Fruit fly (Drosophila melanogaster) whole organism, embryonic: Measurements from ENCODE around the gene Ripalpha.
A peak's percentile ranks its signal among the peaks of the same experiment; 100 is the strongest.

Experiments used
- Ada2b ChIP-seq: fragments of 200-800 bp; sonication (Bioruptor generic); IDR thresholded peaks from 2 replicates; pipeline ENCODE4 v1.3.6; 2022; ENCODE audit warnings: missing biosample characterization, missing genetic modification characterization
- Bgb ChIP-seq: fragments of 200-800 bp; sonication (Bioruptor generic); IDR thresholded peaks from 2 replicates; pipeline ENCODE4 v1.3.6; 2022; ENCODE audit warnings: missing biosample characterization, missing genetic modification characterization; ENCODE audit not compliant: partially characterized antibody
- CG1024 ChIP-seq: fragments of 200-800 bp; sonication (Bioruptor generic); IDR thresholded peaks from 2 replicates; pipeline ENCODE4 v1.3.6; 2022; ENCODE audit warnings: missing biosample characterization, missing genetic modification characterization
- CG11456 ChIP-seq: fragments of 200-800 bp; sonication (Bioruptor generic); IDR thresholded peaks from 3 replicates; pipeline ENCODE4 v1.3.6; 2022; ENCODE audit warnings: missing biosample characterization, missing genetic modification characterization
- CG13123 ChIP-seq: fragments of 200-800 bp; sonication (Bioruptor generic); optimal IDR thresholded peaks from 2 replicates; lab custom pipeline; 2016; ENCODE audit warnings: missing biosample characterization, missing genetic modification characterization
- CG14710 ChIP-seq: fragments of 200-800 bp; sonication (Bioruptor generic); optimal IDR thresholded peaks from 3 replicates; lab custom pipeline; 2019; ENCODE audit warnings: missing biosample characterization, mild to moderate bottlenecking, missing genetic modification characterization, moderate library complexity
- CG14860 ChIP-seq: fragments of 200-800 bp; sonication (Bioruptor generic); IDR thresholded peaks from 3 replicates; pipeline ENCODE4 v1.3.6; 2022; ENCODE audit warnings: missing biosample characterization, missing genetic modification characterization; ENCODE audit not compliant: partially characterized antibody
- CG15073 ChIP-seq: fragments of 200-800 bp; sonication (Bioruptor generic); optimal IDR thresholded peaks from 2 replicates; lab custom pipeline; 2016; ENCODE audit warnings: missing biosample characterization, missing genetic modification characterization
- CG1603 ChIP-seq: fragments of 200-800 bp; sonication (Bioruptor generic); optimal IDR thresholded peaks from 2 replicates; lab custom pipeline; 2019; ENCODE audit warnings: missing biosample characterization, mild to moderate bottlenecking, missing genetic modification characterization, moderate library complexity
- CG1647 ChIP-seq: fragments of 200-800 bp; sonication (Bioruptor generic); optimal IDR thresholded peaks from 3 replicates; lab custom pipeline; 2016; ENCODE audit warnings: missing biosample characterization, missing genetic modification characterization
- CG16863 ChIP-seq: fragments of 200-800 bp; sonication (Bioruptor generic); optimal IDR thresholded peaks from 3 replicates; lab custom pipeline; 2016; ENCODE audit warnings: missing biosample characterization, missing genetic modification characterization
- CG30020 ChIP-seq: fragments of 200-800 bp; optimal IDR thresholded peaks from 2 replicates; lab custom pipeline; 2019; ENCODE audit warnings: missing biosample characterization, mild to moderate bottlenecking, missing genetic modification characterization, moderate library complexity
- CG31388 ChIP-seq: fragments of 200-800 bp; sonication (Bioruptor generic); optimal IDR thresholded peaks from 2 replicates; lab custom pipeline; 2016; ENCODE audit warnings: missing biosample characterization, missing genetic modification characterization
- CG34224 ChIP-seq: fragments of 200-800 bp; sonication (Bioruptor generic); IDR thresholded peaks from 3 replicates; pipeline ENCODE4 v1.3.6; 2022; ENCODE audit warnings: missing biosample characterization, missing genetic modification characterization; ENCODE audit not compliant: partially characterized antibody
- CG3995 ChIP-seq: fragments of 200-800 bp; sonication (Bioruptor generic); optimal IDR thresholded peaks from 3 replicates; lab custom pipeline; 2016; ENCODE audit warnings: missing biosample characterization, missing genetic modification characterization
- CG4617 ChIP-seq: fragments of 200-800 bp; sonication (Bioruptor generic); optimal IDR thresholded peaks from 3 replicates; lab custom pipeline; 2016; ENCODE audit warnings: missing biosample characterization, missing genetic modification characterization, borderline replicate concordance
- CG6689 ChIP-seq: fragments of 200-800 bp; sonication (Bioruptor generic); IDR thresholded peaks from 2 replicates; pipeline ENCODE4 v1.3.6; 2022; ENCODE audit warnings: missing biosample characterization, missing genetic modification characterization
- CG6813 ChIP-seq: fragments of 200-800 bp; sonication (Bioruptor generic); optimal IDR thresholded peaks from 2 replicates; lab custom pipeline; 2017; ENCODE audit warnings: missing biosample characterization, missing genetic modification characterization, mild to moderate bottlenecking, moderate library complexity, missing genetic modification reagents
- CG7786 ChIP-seq: fragments of 200-800 bp; sonication (Bioruptor generic); optimal IDR thresholded peaks from 2 replicates; lab custom pipeline; 2016; ENCODE audit warnings: missing biosample characterization, missing genetic modification characterization
- CG7928 ChIP-seq: fragments of 200-800 bp; sonication (Bioruptor generic); optimal IDR thresholded peaks from 2 replicates; lab custom pipeline; 2017; ENCODE audit warnings: missing biosample characterization, mild to moderate bottlenecking, missing genetic modification characterization
- CG7987 ChIP-seq: fragments of 200-800 bp; sonication (Bioruptor generic); optimal IDR thresholded peaks from 2 replicates; lab custom pipeline; 2018; ENCODE audit warnings: missing biosample characterization, mild to moderate bottlenecking, missing genetic modification characterization, moderate library complexity
- CG8359 ChIP-seq: fragments of 200-800 bp; sonication (Bioruptor generic); optimal IDR thresholded peaks from 2 replicates; lab custom pipeline; 2017; ENCODE audit warnings: missing biosample characterization, mild to moderate bottlenecking, missing genetic modification characterization, borderline replicate concordance
- CG8478 ChIP-seq: fragments of >200 bp; optimal IDR thresholded peaks from 2 replicates; lab custom pipeline; 2018
- CG8765 ChIP-seq: fragments of 200-800 bp; sonication (Bioruptor generic); IDR thresholded peaks from 2 replicates; pipeline ENCODE4 v1.3.6; 2022; ENCODE audit warnings: missing biosample characterization, missing genetic modification characterization
- CG9437 ChIP-seq: fragments of 200-800 bp; sonication (Bioruptor generic); optimal IDR thresholded peaks from 2 replicates; lab custom pipeline; 2018; ENCODE audit warnings: missing biosample characterization, mild to moderate bottlenecking, missing genetic modification characterization
- CG9609 ChIP-seq: fragments of 200-800 bp; sonication (Bioruptor generic); optimal IDR thresholded peaks from 3 replicates; lab custom pipeline; 2016; ENCODE audit warnings: missing biosample characterization, missing genetic modification characterization
- Deaf1 ChIP-seq: fragments of 200-800 bp; optimal IDR thresholded peaks from 3 replicates; lab custom pipeline; 2019; ENCODE audit warnings: missing biosample characterization, mild to moderate bottlenecking, missing genetic modification characterization, moderate library complexity
- Fer1 ChIP-seq: fragments of 200-800 bp; sonication (Bioruptor generic); optimal IDR thresholded peaks from 2 replicates; lab custom pipeline; 2017; ENCODE audit warnings: missing biosample characterization, mild to moderate bottlenecking, missing genetic modification characterization
- Fer2 ChIP-seq: fragments of 200-800 bp; sonication (Bioruptor generic); optimal IDR thresholded peaks from 2 replicates; lab custom pipeline; 2018; ENCODE audit warnings: missing biosample characterization, mild to moderate bottlenecking, missing genetic modification characterization, moderate library complexity
- Hr51 ChIP-seq, 2 experiments: fragments of 200-800 bp; sonication (Bioruptor generic); optimal IDR thresholded peaks; 2 replicates in 1 of 2; 3 replicates in 1 of 2; lab custom pipeline; 2016 to 2018; ENCODE audit warnings: missing biosample characterization in 2 of 2, missing genetic modification characterization in 2 of 2, mild to moderate bottlenecking in 1 of 2, moderate library complexity in 1 of 2
- Kr ChIP-seq: fragments of 200-800 bp; sonication (Bioruptor generic); optimal IDR thresholded peaks from 2 replicates; lab custom pipeline; 2017; ENCODE audit warnings: missing biosample characterization, mild to moderate bottlenecking, missing genetic modification characterization
- NC2α ChIP-seq: fragments of 200-800 bp; sonication (Bioruptor generic); optimal IDR thresholded peaks from 2 replicates; lab custom pipeline; 2016; ENCODE audit warnings: missing biosample characterization, missing genetic modification characterization
- NK7.1 ChIP-seq: fragments of 200-800 bp; sonication (Bioruptor generic); optimal IDR thresholded peaks from 3 replicates; lab custom pipeline; 2016; ENCODE audit warnings: missing biosample characterization, missing genetic modification characterization
- ac ChIP-seq: fragments of 200-800 bp; sonication (Bioruptor generic); optimal IDR thresholded peaks from 3 replicates; lab custom pipeline; 2017; ENCODE audit warnings: missing biosample characterization, mild to moderate bottlenecking, missing genetic modification characterization
- al ChIP-seq: fragments of 200-800 bp; sonication (Bioruptor generic); IDR thresholded peaks from 2 replicates; pipeline ENCODE4 v1.3.6; 2022; ENCODE audit warnings: missing biosample characterization, missing genetic modification characterization
- bab2 ChIP-seq: fragments of 200-800 bp; sonication (Bioruptor generic); optimal IDR thresholded peaks from 2 replicates; lab custom pipeline; 2016; ENCODE audit warnings: missing biosample characterization, missing genetic modification characterization
- bigmax ChIP-seq: fragments of 200-800 bp; sonication (Bioruptor generic); optimal IDR thresholded peaks from 2 replicates; lab custom pipeline; 2018; ENCODE audit warnings: missing biosample characterization, mild to moderate bottlenecking, missing genetic modification characterization
- cwo ChIP-seq: fragments of 200-800 bp; sonication (Bioruptor generic); optimal IDR thresholded peaks from 3 replicates; lab custom pipeline; 2017; ENCODE audit warnings: missing biosample characterization, missing genetic modification characterization, mild to moderate bottlenecking, moderate library complexity, missing genetic modification reagents
- disco-r ChIP-seq: fragments of 200-800 bp; sonication (Bioruptor generic); optimal IDR thresholded peaks from 2 replicates; lab custom pipeline; 2016; ENCODE audit warnings: missing biosample characterization, missing genetic modification characterization
- dmrt11E ChIP-seq: fragments of 200-800 bp; sonication (Bioruptor generic); optimal IDR thresholded peaks from 3 replicates; lab custom pipeline; 2018; ENCODE audit warnings: missing biosample characterization, mild to moderate bottlenecking, missing genetic modification characterization, moderate library complexity
- dpn ChIP-seq, 2 experiments: fragments of 200-800 bp; sonication (Bioruptor generic); optimal IDR thresholded peaks; 3 replicates each; lab custom pipeline; 2016; ENCODE audit warnings: missing biosample characterization in 2 of 2, missing genetic modification characterization in 2 of 2
- fd102C ChIP-seq: fragments of 200-800 bp; sonication (Bioruptor generic); optimal IDR thresholded peaks from 2 replicates; lab custom pipeline; 2018; ENCODE audit warnings: missing biosample characterization, mild to moderate bottlenecking, missing genetic modification characterization, moderate library complexity
- fru ChIP-seq: fragments of >200 bp; optimal IDR thresholded peaks from 2 replicates; lab custom pipeline; 2017
- gcm ChIP-seq: fragments of 200-800 bp; sonication (Bioruptor generic); optimal IDR thresholded peaks from 2 replicates; lab custom pipeline; 2019; ENCODE audit warnings: missing biosample characterization, mild to moderate bottlenecking, missing genetic modification characterization, moderate library complexity
- insv ChIP-seq, 2 experiments: fragments of 200-800 bp; sonication (Bioruptor generic); optimal IDR thresholded peaks; 3 replicates each; lab custom pipeline; 2016 to 2018; ENCODE audit warnings: missing biosample characterization in 2 of 2, missing genetic modification characterization in 2 of 2
- kah ChIP-seq: fragments of 200-800 bp; sonication (Bioruptor generic); optimal IDR thresholded peaks from 2 replicates; lab custom pipeline; 2018; ENCODE audit warnings: missing biosample characterization, mild to moderate bottlenecking, missing genetic modification characterization
- lilli ChIP-seq: fragments of 200-800 bp; sonication (Bioruptor generic); optimal IDR thresholded peaks from 3 replicates; lab custom pipeline; 2016; ENCODE audit warnings: missing biosample characterization, missing genetic modification characterization
- pan ChIP-seq, 4 experiments: fragments of >200 bp in 3 of 4; fragments of 200-800 bp in 1 of 4; sonication (Bioruptor generic) in 1 of 4; optimal IDR thresholded peaks in 3 of 4; IDR thresholded peaks in 1 of 4; 2 replicates each; pipeline versions ENCODE4 v1.3.6 to Lab custom; 2017 to 2022; ENCODE audit warnings: missing biosample characterization in 2 of 4, missing genetic modification characterization in 2 of 4, mixed read lengths in 1 of 4
- sqz ChIP-seq: fragments of 200-800 bp; sonication (Bioruptor generic); optimal IDR thresholded peaks from 3 replicates; lab custom pipeline; 2018; ENCODE audit warnings: missing biosample characterization, mild to moderate bottlenecking, missing genetic modification characterization
- sug ChIP-seq: fragments of 200-800 bp; optimal IDR thresholded peaks from 2 replicates; lab custom pipeline; 2019; ENCODE audit warnings: missing biosample characterization, mild to moderate bottlenecking, missing genetic modification characterization, moderate library complexity

Gene Ripalpha

DNA sequence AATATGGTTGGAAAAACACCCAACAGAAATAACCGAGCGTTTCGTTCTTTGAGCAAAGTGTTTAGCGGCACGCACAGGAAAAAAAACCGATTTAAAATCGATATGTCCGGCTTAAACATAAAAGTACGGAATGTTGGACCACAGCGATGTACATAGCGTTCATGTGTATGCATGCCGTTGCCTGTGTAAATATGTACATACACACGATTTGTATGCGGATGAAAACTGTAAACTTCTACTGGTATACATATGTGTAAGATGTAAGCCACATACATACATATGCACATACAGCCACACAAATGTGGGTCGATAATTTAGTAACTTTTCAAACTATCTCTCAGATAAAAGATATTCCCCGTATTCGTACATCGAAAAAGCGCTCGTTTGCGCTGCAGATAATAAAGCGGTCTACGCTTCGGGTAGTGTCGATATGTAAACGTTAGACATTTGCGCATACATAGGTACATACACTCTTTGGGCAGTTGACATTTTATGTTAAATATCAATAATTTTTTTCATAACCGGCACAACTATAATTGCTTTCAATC, 49.0 kb upstream of the Ripalpha start (continued):
- TF ChIP-seq CG7987 (GFP tag; lab: Kevin White, UChicago) (peak; percentile 72), CG8359 (GFP tag; lab: Kevin White, UChicago) (no peak), pan (optimal IDR thresholded peaks at IDR 0.05; lab: Kevin White, UChicago) (no peak), pan (GFP tag; optimal IDR thresholded peaks at IDR 0.05 in 1 of 2, IDR thresholded peaks at IDR 0.05 in 1 of 2) (no peak), CG34224 (GFP tag; lab: Robert Waterston, UW) (no peak), sqz (GFP tag; lab: Kevin White, UChicago) (peak; percentile 64), CG1603 (tag; lab: Kevin White, UChicago) (peak; percentile 19), CG31388 (GFP tag; lab: Kevin White, UChicago) (no peak), CG4617 (no peak), CG14710 (peak; percentile 50), CG6813 (GFP tag; lab: Kevin White, UChicago) (no peak), CG9609 (no peak), CG11456 (GFP tag; lab: Robert Waterston, UW) (no peak), Fer2 (tag; lab: Kevin White, UChicago) (no peak), bab2 (GFP tag; lab: Kevin White, UChicago) (peak; percentile 17), CG7928 (GFP tag; lab: Kevin White, UChicago) (no peak), NK7.1 (GFP tag; lab: Kevin White, UChicago) (no peak), CG8478 (no peak), CG14860 (no peak), CG16863 (GFP tag; lab: Kevin White, UChicago) (no peak), CG9437 (no peak), CG15073 (GFP tag; lab: Kevin White, UChicago) (no peak), CG1024 (GFP tag; lab: Robert Waterston, UW) (peak; percentile 61; the same call in 1 of the 2 replicates), dmrt11E (peak; percentile 39), fru (no peak), lilli (no peak), CG7786 (no peak), CG13123 (no peak), Hr51 (GFP tag; optimal IDR thresholded peaks at IDR 0.05; lab: Kevin White, UChicago) (no peak), kah (GFP tag; lab: Kevin White, UChicago) (peak; percentile 55), Ada2b (GFP tag; lab: Robert Waterston, UW) (no peak), sug (peak; percentile 16), Bgb (no peak), CG3995 (GFP tag; lab: Kevin White, UChicago) (no peak), CG6689 (GFP tag; lab: Robert Waterston, UW) (no peak), CG30020 (peak; percentile 74), disco-r (GFP tag; lab: Kevin White, UChicago) (no peak), insv (GFP tag; optimal IDR thresholded peaks at IDR 0.05; lab: Kevin White, UChicago) (peak in 1 of 2 experiments; percentile 55), cwo (GFP tag; lab: Kevin White, UChicago) (no peak), al (GFP tag; lab: Robert Waterston, UW) (no peak), CG1647 (GFP tag; lab: Kevin White, UChicago) (no peak), Fer1 (GFP tag; lab: Kevin White, UChicago) (peak; percentile 49), fd102C (GFP tag; lab: Kevin White, UChicago) (peak; percentile 46), Kr (peak; percentile 49), NC2α (GFP tag; lab: Kevin White, UChicago) (no peak), CG8765 (GFP tag; lab: Robert Waterston, UW) (no peak), bigmax (GFP tag; lab: Kevin White, UChicago) (no peak), dpn (GFP tag; optimal IDR thresholded peaks at IDR 0.05; lab: Kevin White, UChicago) (no peak), Deaf1 (tag; lab: Kevin White, UChicago) (peak; percentile 81), gcm (GFP tag; lab: Kevin White, UChicago) (no peak), ac (GFP tag; lab: Kevin White, UChicago) (peak; percentile 73)
